Worm (Caenorhabditis elegans) whole organism, young adult: ENCODE results near the gene K09H11.15.
A peak's percentile ranks its signal among the peaks of the same experiment; 100 is the strongest.
"Not testable (repeated sequence)": the region's sequence is repeated elsewhere in the genome, so short reads cannot be mapped to it uniquely, and the experiment has no call there.

Source experiments
- B0019.2 ChIP-seq: fragments of 200-800 bp; sonication (Bioruptor generic); conservative IDR thresholded peaks from 2 replicates; pipeline ENCODE4 v1.3.6; 2022; ENCODE audit warnings: missing genetic modification reagents, missing genetic modification characterization, missing compliant biosample characterization
- C17E4.6 ChIP-seq: fragments of 200-800 bp; sonication (Bioruptor generic); IDR thresholded peaks from 2 replicates; pipeline ENCODE4 v1.3.6; 2022; ENCODE audit warnings: missing genetic modification reagents, missing genetic modification characterization, missing compliant biosample characterization
- D2030.7 ChIP-seq: fragments of 200-800 bp; sonication (Bioruptor generic); IDR thresholded peaks from 2 replicates; pipeline ENCODE4 v1.3.6; 2022; ENCODE audit warnings: missing genetic modification reagents, missing genetic modification characterization, missing compliant biosample characterization
- F33H1.4 ChIP-seq: fragments of 200-800 bp; sonication (Bioruptor generic); IDR thresholded peaks from 2 replicates; pipeline ENCODE4 v1.3.6; 2022; ENCODE audit warnings: missing genetic modification reagents, missing genetic modification characterization, missing compliant biosample characterization
- F39B2.1 ChIP-seq: fragments of 200-800 bp; sonication (Bioruptor generic); IDR thresholded peaks from 2 replicates; pipeline ENCODE4 v1.3.6; 2022; ENCODE audit warnings: missing genetic modification reagents, missing genetic modification characterization, missing compliant biosample characterization
- F49E8.2 ChIP-seq: sonication (generic microtip); optimal IDR thresholded peaks from 3 replicates; lab custom pipeline; 2017; ENCODE audit warnings: missing genetic modification characterization, mild to moderate bottlenecking, missing compliant biosample characterization, antibody characterized with exemption, moderate library complexity; ENCODE audit not compliant: insufficient read depth
- K11D2.4 ChIP-seq: fragments of 200-800 bp; sonication (Bioruptor generic); IDR thresholded peaks from 2 replicates; pipeline ENCODE4 v1.3.6; 2022; ENCODE audit warnings: missing genetic modification reagents, missing genetic modification characterization, missing compliant biosample characterization
- Y53F4B.3 ChIP-seq: fragments of 200-800 bp; sonication (Bioruptor generic); IDR thresholded peaks from 2 replicates; pipeline ENCODE4 v1.3.6; 2022; ENCODE audit warnings: missing genetic modification reagents, missing genetic modification characterization, missing compliant biosample characterization
- Y53G8AR.9 ChIP-seq: fragments of 200-800 bp; sonication (Bioruptor generic); conservative IDR thresholded peaks from 2 replicates; pipeline ENCODE4 v1.3.6; 2022; ENCODE audit warnings: missing genetic modification reagents, missing genetic modification characterization, missing compliant biosample characterization
- Y56A3A.18 ChIP-seq: fragments of 200-800 bp; sonication (Bioruptor generic); IDR thresholded peaks from 2 replicates; pipeline ENCODE4 v1.3.6; 2022; ENCODE audit warnings: missing genetic modification reagents, missing genetic modification characterization, missing compliant biosample characterization
- Y67H2A.10 ChIP-seq: fragments of 200-800 bp; sonication (Bioruptor generic); conservative IDR thresholded peaks from 2 replicates; pipeline ENCODE4 v1.3.6; 2022; ENCODE audit warnings: missing genetic modification reagents, missing genetic modification characterization, missing compliant biosample characterization
- Y79H2A.3 ChIP-seq: fragments of 200-800 bp; sonication (Bioruptor generic); conservative IDR thresholded peaks from 2 replicates; pipeline ENCODE4 v1.3.6; 2022; ENCODE audit warnings: missing genetic modification reagents, missing genetic modification characterization, missing compliant biosample characterization
- Y95B8A.8 ChIP-seq: fragments of 200-800 bp; sonication (Bioruptor generic); IDR thresholded peaks from 2 replicates; pipeline ENCODE4 v1.3.6; 2022; ENCODE audit warnings: missing genetic modification reagents, missing genetic modification characterization, missing compliant biosample characterization
- ZK185.1 ChIP-seq: sonication (generic microtip); optimal IDR thresholded peaks from 2 replicates; lab custom pipeline; 2016; ENCODE audit warnings: mild to moderate bottlenecking, missing genetic modification characterization, missing compliant biosample characterization; ENCODE audit not compliant: poor library complexity, severe bottlenecking
- aptf-2 ChIP-seq: fragments of 200-800 bp; sonication (Bioruptor generic); conservative IDR thresholded peaks from 2 replicates; pipeline ENCODE4 v1.3.6; 2022; ENCODE audit warnings: missing genetic modification reagents, missing genetic modification characterization, missing compliant biosample characterization
- attf-3 ChIP-seq: fragments of 200-800 bp; sonication (Bioruptor generic); conservative IDR thresholded peaks from 2 replicates; pipeline ENCODE4 v1.3.6; 2022; ENCODE audit warnings: missing genetic modification reagents, missing genetic modification characterization, missing compliant biosample characterization
- attf-6 ChIP-seq: fragments of 200-800 bp; sonication (Bioruptor generic); IDR thresholded peaks from 2 replicates; pipeline ENCODE4 v1.3.6; 2022; ENCODE audit warnings: missing genetic modification reagents, missing genetic modification characterization, missing compliant biosample characterization
- cebp-1 ChIP-seq, 2 experiments: fragments of 200-800 bp in 1 of 2; sonication (Bioruptor generic) in 1 of 2; sonication (generic microtip) in 1 of 2; IDR thresholded peaks in 1 of 2; optimal IDR thresholded peaks in 1 of 2; 2 replicates each; pipeline versions ENCODE4 v1.3.6 to Lab custom; 2017 to 2022; ENCODE audit warnings: missing compliant biosample characterization in 2 of 2, missing genetic modification characterization in 2 of 2, mild to moderate bottlenecking in 1 of 2, missing genetic modification reagents in 1 of 2, moderate library complexity in 1 of 2
- cebp-2 ChIP-seq: fragments of 200-800 bp; sonication (Bioruptor generic); IDR thresholded peaks from 2 replicates; pipeline ENCODE4 v1.3.6; 2022; ENCODE audit warnings: missing genetic modification characterization, missing compliant biosample characterization
- ceh-100 ChIP-seq: fragments of 200-800 bp; sonication (Bioruptor generic); IDR thresholded peaks from 2 replicates; pipeline ENCODE4 v1.3.6; 2022; ENCODE audit warnings: missing genetic modification reagents, missing genetic modification characterization, missing compliant biosample characterization
- ceh-40 ChIP-seq: fragments of 200-800 bp; sonication (Bioruptor generic); IDR thresholded peaks from 2 replicates; pipeline ENCODE4 v1.3.6; 2022; ENCODE audit warnings: missing genetic modification characterization, missing compliant biosample characterization
- ceh-58 ChIP-seq: fragments of 200-800 bp; sonication (Bioruptor generic); IDR thresholded peaks from 2 replicates; pipeline ENCODE4 v1.3.6; 2022; ENCODE audit warnings: missing genetic modification characterization, missing compliant biosample characterization
- ceh-91 ChIP-seq: fragments of 200-800 bp; sonication (Bioruptor generic); IDR thresholded peaks from 2 replicates; pipeline ENCODE4 v1.3.6; 2022; ENCODE audit warnings: missing genetic modification reagents, missing genetic modification characterization, missing compliant biosample characterization
- dpl-1 ChIP-seq: fragments of 150-350 bp; optimal IDR thresholded peaks from 2 replicates; lab custom pipeline; 2014; ENCODE audit warnings: missing biosample characterization, missing genetic modification reagents, missing genetic modification characterization
- egl-18 ChIP-seq: fragments of 200-800 bp; sonication (Bioruptor generic); IDR thresholded peaks from 2 replicates; pipeline ENCODE4 v1.3.6; 2022; ENCODE audit warnings: missing genetic modification reagents, missing genetic modification characterization, missing compliant biosample characterization
- egl-44 ChIP-seq: fragments of 200-800 bp; sonication (Bioruptor generic); IDR thresholded peaks from 2 replicates; pipeline ENCODE4 v1.3.6; 2022; ENCODE audit warnings: missing genetic modification reagents, missing genetic modification characterization, missing compliant biosample characterization
- ekl-4 ChIP-seq: fragments of 200-800 bp; sonication (Bioruptor generic); IDR thresholded peaks from 2 replicates; pipeline ENCODE4 v1.3.6; 2022; ENCODE audit warnings: missing genetic modification reagents, missing genetic modification characterization, missing compliant biosample characterization
- hmg-20 ChIP-seq: fragments of 200-800 bp; sonication (Bioruptor generic); IDR thresholded peaks from 2 replicates; pipeline ENCODE4 v1.3.6; 2022; ENCODE audit warnings: missing genetic modification reagents, missing genetic modification characterization, missing compliant biosample characterization
- hsf-1 ChIP-seq: fragments of 200-800 bp; sonication (Bioruptor generic); IDR thresholded peaks from 2 replicates; pipeline ENCODE4 v1.3.6; 2022; ENCODE audit warnings: missing genetic modification reagents, missing genetic modification characterization, missing compliant biosample characterization
- let-526 ChIP-seq: fragments of 200-800 bp; sonication (Bioruptor generic); IDR thresholded peaks from 2 replicates; pipeline ENCODE4 v1.3.6; 2022; ENCODE audit warnings: missing genetic modification reagents, missing genetic modification characterization, missing compliant biosample characterization
- lin-26 ChIP-seq: fragments of 200-800 bp; sonication (Bioruptor generic); IDR thresholded peaks from 2 replicates; pipeline ENCODE4 v1.3.6; 2022; ENCODE audit warnings: missing genetic modification reagents, missing genetic modification characterization, missing compliant biosample characterization
- lin-40 ChIP-seq: sonication (generic microtip); optimal IDR thresholded peaks from 2 replicates; lab custom pipeline; 2016; ENCODE audit warnings: missing genetic modification characterization, mild to moderate bottlenecking, missing compliant biosample characterization, missing genotype, missing genetic modification reagents
- lin-54 ChIP-seq: fragments of 200-800 bp; sonication (Bioruptor generic); optimal IDR thresholded peaks from 2 replicates; lab custom pipeline; 2018; ENCODE audit warnings: mild to moderate bottlenecking, missing genetic modification characterization, missing compliant biosample characterization
- lir-1 ChIP-seq: fragments of 200-800 bp; sonication (Bioruptor generic); conservative IDR thresholded peaks from 2 replicates; pipeline ENCODE4 v1.3.6; 2022; ENCODE audit warnings: missing genetic modification reagents, missing genetic modification characterization, missing compliant biosample characterization
- lsl-1 ChIP-seq: fragments of 200-800 bp; sonication (Bioruptor generic); optimal IDR thresholded peaks from 2 replicates; lab custom pipeline; 2018; ENCODE audit warnings: mild to moderate bottlenecking, missing genetic modification characterization, moderate library complexity, missing compliant biosample characterization
- madf-8 ChIP-seq: fragments of 200-800 bp; sonication (Bioruptor generic); conservative IDR thresholded peaks from 2 replicates; pipeline ENCODE4 v1.3.6; 2022; ENCODE audit warnings: missing genetic modification reagents, missing genetic modification characterization, missing compliant biosample characterization
- nfyb-1 ChIP-seq: fragments of 200-800 bp; sonication (Bioruptor generic); IDR thresholded peaks from 2 replicates; pipeline ENCODE4 v1.3.6; 2022; ENCODE audit warnings: missing genetic modification reagents, missing genetic modification characterization, missing compliant biosample characterization
- nhr-80 ChIP-seq: sonication (generic microtip); optimal IDR thresholded peaks from 2 replicates; lab custom pipeline; 2016; ENCODE audit warnings: missing genetic modification characterization, missing compliant biosample characterization
- pbrm-1 ChIP-seq: fragments of 200-800 bp; sonication (Bioruptor generic); IDR thresholded peaks from 2 replicates; pipeline ENCODE4 v1.3.6; 2022; ENCODE audit warnings: missing genetic modification reagents, missing genetic modification characterization, missing compliant biosample characterization
- rcor-1 ChIP-seq: fragments of 200-800 bp; sonication (Bioruptor generic); IDR thresholded peaks from 2 replicates; pipeline ENCODE4 v1.3.6; 2022; ENCODE audit warnings: missing genetic modification reagents, missing genetic modification characterization, missing compliant biosample characterization
- snpc-3.4 ChIP-seq: sonication (generic microtip); optimal IDR thresholded peaks from 2 replicates; lab custom pipeline; 2017; ENCODE audit warnings: missing genetic modification characterization, mild to moderate bottlenecking, missing compliant biosample characterization, antibody characterized with exemption, moderate library complexity, missing genotype, missing genetic modification reagents
- snpc-4 ChIP-seq, 5 experiments: fragments of 150-350 bp in 1 of 5; sonication (generic microtip) in 4 of 5; optimal IDR thresholded peaks; 2 replicates each; lab custom pipeline; 2014 to 2018; ENCODE audit warnings: missing genetic modification characterization in 5 of 5, missing biosample characterization in 3 of 5, antibody characterized with exemption in 2 of 5, mild to moderate bottlenecking in 2 of 5, missing compliant biosample characterization in 2 of 5, missing genotype in 2 of 5, moderate library complexity in 2 of 5, missing genetic modification reagents in 1 of 5
- tlf-1 ChIP-seq: fragments of 200-800 bp; sonication (Bioruptor generic); optimal IDR thresholded peaks from 2 replicates; lab custom pipeline; 2018; ENCODE audit warnings: mild to moderate bottlenecking, missing genetic modification characterization, missing compliant biosample characterization
- ztf-18 ChIP-seq: sonication (generic microtip); optimal IDR thresholded peaks from 2 replicates; lab custom pipeline; 2016; ENCODE audit warnings: missing genotype, mild to moderate bottlenecking, missing genetic modification characterization, missing compliant biosample characterization
- ztf-25 ChIP-seq: fragments of 200-800 bp; sonication (Bioruptor generic); IDR thresholded peaks from 2 replicates; pipeline ENCODE4 v1.3.6; 2022; ENCODE audit warnings: missing genetic modification reagents, missing genetic modification characterization, missing compliant biosample characterization
- ztf-6 ChIP-seq: fragments of 200-800 bp; sonication (Bioruptor generic); IDR thresholded peaks from 2 replicates; pipeline ENCODE4 v1.3.6; 2022; ENCODE audit warnings: missing genetic modification reagents, missing genetic modification characterization, missing compliant biosample characterization

The K09H11.15 gene

ce11 chrV:5776941-5777340 lies 46.3 kb upstream of the K09H11.15 start, which contains the start of gene F44E7.4:
Gene F44E7.4, minus strand, starts transcription at chrV:5776953.
- TF ChIP-seq F33H1.4 (GFP tag; lab: Robert Waterston, UW) (peak; percentile 79), C17E4.6 (peak; percentile 89), pbrm-1 (peak; percentile 94), madf-8 (GFP tag; lab: Robert Waterston, UW) (peak; percentile 86), egl-18 (0 out of 2 replicates have a peak, but pooled peaks have one; percentile 73), dpl-1 (GFP tag; lab: Kevin White, UChicago) (peak; percentile 47), Y53G8AR.9 (peak; percentile 94), rcor-1 (GFP tag; lab: Robert Waterston, UW) (peak; percentile 94), F49E8.2 (tag; lab: Kevin White, UChicago) (peak; percentile 56), nhr-80 (tag; lab: Kevin White, UChicago) (peak; percentile 19), Y56A3A.18 (peak; percentile 76; the same call in 1 of the 2 replicates), tlf-1 (GFP tag; lab: Kevin White, UChicago) (peak; percentile 12), ceh-100 (GFP tag; lab: Robert Waterston, UW) (peak; percentile 96), Y67H2A.10 (peak; percentile 83), cebp-1 (GFP tag; IDR thresholded peaks at IDR 0.05; lab: Robert Waterston, UW) (peak; percentile 88), cebp-1 (tag; optimal IDR thresholded peaks at IDR 0.05; lab: Kevin White, UChicago) (peak; percentile 52), attf-3 (GFP tag; lab: Robert Waterston, UW) (peak; percentile 82), ztf-6 (GFP tag; lab: Robert Waterston, UW) (peak; percentile 85), snpc-3.4 (tag; lab: Kevin White, UChicago) (peak; percentile 29), lsl-1 (GFP tag; lab: Kevin White, UChicago) (peak; percentile 64), F39B2.1 (peak; percentile 71; the same call in 1 of the 2 replicates), Y79H2A.3 (peak; percentile 88), hsf-1 (GFP tag; lab: Robert Waterston, UW) (peak; percentile 78), D2030.7 (GFP tag; lab: Robert Waterston, UW) (peak; percentile 99), Y95B8A.8 (GFP tag; lab: Robert Waterston, UW) (peak; percentile 95), ceh-58 (GFP tag; lab: Robert Waterston, UW) (0 out of 2 replicates have a peak, but pooled peaks have one; percentile 10), let-526 (GFP tag; lab: Robert Waterston, UW) (peak; percentile 92), lir-1 (GFP tag; lab: Robert Waterston, UW) (0 out of 2 replicates have a peak, but pooled peaks have one; percentile 12), ztf-25 (GFP tag; lab: Robert Waterston, UW) (peak; percentile 77), ztf-18 (tag; lab: Kevin White, UChicago) (peak; percentile 28), ZK185.1 (tag; lab: Kevin White, UChicago) (peak; percentile 6), attf-6 (GFP tag; lab: Robert Waterston, UW) (peak; percentile 77), egl-44 (peak; percentile 85), Y53F4B.3 (GFP tag; lab: Robert Waterston, UW) (peak; percentile 77), cebp-2 (GFP tag; lab: Robert Waterston, UW) (peak; percentile 84; the same call in 1 of the 2 replicates), K11D2.4 (peak; percentile 83), ceh-91 (GFP tag; lab: Robert Waterston, UW) (peak; percentile 93), ekl-4 (peak; percentile 93), lin-40 (tag; lab: Kevin White, UChicago) (peak; percentile 43), B0019.2 (GFP tag; lab: Robert Waterston, UW) (peak; percentile 88), lin-26 (GFP tag; lab: Robert Waterston, UW) (peak; percentile 86), aptf-2 (GFP tag; lab: Robert Waterston, UW) (peak; percentile 65; the same call in 1 of the 2 replicates), hmg-20 (GFP tag; lab: Robert Waterston, UW) (peak; percentile 69; the same call in 1 of the 2 replicates), snpc-4 (tag; optimal IDR thresholded peaks at IDR 0.05; lab: Kevin White, UChicago) (peak in 3 of 4 experiments; percentile 15 to 37 (median 26)), lin-54 (peak; percentile 56), nfyb-1 (GFP tag; lab: Robert Waterston, UW) (peak; percentile 95), ceh-40 (GFP tag; lab: Robert Waterston, UW) (0 out of 2 replicates have a peak, but pooled peaks have one; percentile 40)
- not testable (repeated sequence) for TF ChIP-seq snpc-4 (GFP tag; optimal IDR thresholded peaks at IDR 0.05; lab: Kevin White, UChicago)
